Worm (Caenorhabditis elegans) whole organism, L4 larva: ENCODE data around the gene amdh-1.

Experiments used
- F10B5.3 ChIP-seq: sonication (generic microtip); optimal IDR thresholded peaks from 2 replicates; lab custom pipeline; 2016; ENCODE audit warnings: mild to moderate bottlenecking, missing genetic modification characterization, missing compliant biosample characterization
- F44E2.7 ChIP-seq: fragments of 200-800 bp; sonication (Bioruptor generic); IDR thresholded peaks from 2 replicates; pipeline ENCODE4 v2.1.2; 2022; ENCODE audit warnings: missing genetic modification characterization, missing compliant biosample characterization
- F49E8.2 ChIP-seq: sonication (generic microtip); optimal IDR thresholded peaks from 2 replicates; lab custom pipeline; 2016; ENCODE audit warnings: missing compliant biosample characterization, mild to moderate bottlenecking, missing genetic modification characterization, borderline replicate concordance
- Y105C5A.15 ChIP-seq: fragments of 200-800 bp; sonication (Bioruptor generic); IDR thresholded peaks from 2 replicates; pipeline ENCODE4 v1.3.6; 2022; ENCODE audit warnings: missing genetic modification characterization, missing compliant biosample characterization
- aha-1 ChIP-seq: fragments of 150-350 bp; peaks from one replicate; lab custom pipeline; 2014; ENCODE audit warnings: missing biosample characterization, missing genetic modification characterization
- ama-1 ChIP-seq: fragments of 150-350 bp; optimal IDR thresholded peaks from 2 replicates; lab custom pipeline; 2014; ENCODE audit warnings: inconsistent platforms, mixed read lengths
- ceh-32 ChIP-seq: sonication (generic microtip); optimal IDR thresholded peaks from 2 replicates; lab custom pipeline; 2016; ENCODE audit warnings: mild to moderate bottlenecking, missing genetic modification characterization, missing compliant biosample characterization; ENCODE audit not compliant: poor library complexity
- ceh-44 ChIP-seq: fragments of 200-800 bp; sonication (Bioruptor generic); IDR thresholded peaks from 2 replicates; pipeline ENCODE4 v1.3.6; 2022; ENCODE audit warnings: missing genetic modification reagents, missing genetic modification characterization, missing compliant biosample characterization
- daf-12 ChIP-seq: fragments of 150-350 bp; optimal IDR thresholded peaks from 2 replicates; lab custom pipeline; 2014; ENCODE audit warnings: missing biosample characterization, missing genetic modification reagents, missing genetic modification characterization
- daf-16 ChIP-seq, 3 experiments: sonication (generic microtip); optimal IDR thresholded peaks; 2 replicates each; lab custom pipeline; 2016 to 2017; ENCODE audit warnings: missing genetic modification characterization in 3 of 3, missing genetic modification reagents in 3 of 3, mild to moderate bottlenecking in 2 of 3, missing compliant biosample characterization in 2 of 3, missing biosample characterization in 1 of 3, moderate library complexity in 1 of 3
- dmd-6 ChIP-seq: fragments of 200-800 bp; sonication (Bioruptor generic); IDR thresholded peaks from 2 replicates; pipeline ENCODE4 v1.3.6; 2022; ENCODE audit warnings: missing genetic modification reagents, missing genetic modification characterization, missing compliant biosample characterization
- dpl-1 ChIP-seq: fragments of 150-350 bp; optimal IDR thresholded peaks from 2 replicates; lab custom pipeline; 2014; ENCODE audit warnings: missing biosample characterization, missing genetic modification reagents, missing genetic modification characterization
- dve-1 ChIP-seq: sonication (generic microtip); optimal IDR thresholded peaks from 2 replicates; lab custom pipeline; 2017; ENCODE audit warnings: antibody characterized with exemption, mild to moderate bottlenecking, missing genetic modification characterization, missing compliant biosample characterization; ENCODE audit not compliant: insufficient read depth
- hlh-11 ChIP-seq: fragments of 200-800 bp; sonication (Bioruptor generic); optimal IDR thresholded peaks from 2 replicates; lab custom pipeline; 2018; ENCODE audit warnings: mild to moderate bottlenecking, missing genetic modification characterization, missing compliant biosample characterization
- hmg-1.1 ChIP-seq: fragments of 200-800 bp; sonication (Bioruptor generic); IDR thresholded peaks from 2 replicates; pipeline ENCODE4 v1.3.6; 2022; ENCODE audit warnings: missing genetic modification reagents, missing genetic modification characterization, missing compliant biosample characterization
- lin-38 ChIP-seq: fragments of 200-800 bp; sonication (Bioruptor generic); IDR thresholded peaks from 2 replicates; pipeline ENCODE4 v1.3.6; 2022; ENCODE audit warnings: missing genetic modification reagents, missing genetic modification characterization, missing compliant biosample characterization
- mxl-3 ChIP-seq: fragments of 200-800 bp; sonication (Bioruptor generic); optimal IDR thresholded peaks from 2 replicates; lab custom pipeline; 2018; ENCODE audit warnings: mild to moderate bottlenecking, missing genetic modification characterization, missing compliant biosample characterization
- nhr-10 ChIP-seq: fragments of 150-350 bp; optimal IDR thresholded peaks from 2 replicates; lab custom pipeline; 2014; ENCODE audit warnings: missing biosample characterization, missing genetic modification characterization
- nhr-237 ChIP-seq: sonication (generic microtip); optimal IDR thresholded peaks from 2 replicates; lab custom pipeline; 2017; ENCODE audit warnings: missing biosample characterization, missing genetic modification characterization
- nhr-28 ChIP-seq: fragments of 150-350 bp; optimal IDR thresholded peaks from 2 replicates; lab custom pipeline; 2014; ENCODE audit warnings: missing biosample characterization, missing genetic modification characterization
- nhr-42 ChIP-seq: fragments of 200-800 bp; sonication (Bioruptor generic); IDR thresholded peaks from 2 replicates; pipeline ENCODE4 v1.3.6; 2022; ENCODE audit warnings: missing genetic modification characterization, missing compliant biosample characterization
- nhr-77 ChIP-seq: fragments of 150-350 bp; optimal IDR thresholded peaks from 2 replicates; lab custom pipeline; 2014; ENCODE audit warnings: missing biosample characterization, missing genetic modification characterization
- pha-4 ChIP-seq, 2 experiments: fragments of 150-350 bp in 1 of 2; fragments of 200-800 bp in 1 of 2; sonication (Bioruptor generic) in 1 of 2; IDR thresholded peaks in 1 of 2; optimal IDR thresholded peaks in 1 of 2; 2 replicates each; pipeline versions ENCODE4 v1.3.6 to Lab custom; 2014 to 2022; ENCODE audit warnings: missing genetic modification characterization in 2 of 2, missing genetic modification reagents in 2 of 2, missing biosample characterization in 1 of 2, missing compliant biosample characterization in 1 of 2
- php-3 ChIP-seq: fragments of 200-800 bp; sonication (Bioruptor generic); IDR thresholded peaks from 2 replicates; pipeline ENCODE4 v1.3.6; 2022; ENCODE audit warnings: missing genetic modification reagents, missing genetic modification characterization, missing compliant biosample characterization
- pqm-1 ChIP-seq: sonication (generic microtip); optimal IDR thresholded peaks from 2 replicates; lab custom pipeline; 2017; ENCODE audit warnings: missing biosample characterization, missing genetic modification characterization
- rbr-2 ChIP-seq: sonication (generic microtip); optimal IDR thresholded peaks from 2 replicates; lab custom pipeline; 2016; ENCODE audit warnings: missing genotype, missing genetic modification characterization, missing compliant biosample characterization
- sdz-12 ChIP-seq: fragments of 200-800 bp; sonication (Bioruptor generic); optimal IDR thresholded peaks from 2 replicates; lab custom pipeline; 2018; ENCODE audit warnings: mild to moderate bottlenecking, missing genetic modification characterization, missing compliant biosample characterization
- unc-62 ChIP-seq, 3 experiments: fragments of 150-350 bp in 1 of 3; sonication (generic microtip); optimal IDR thresholded peaks in 2 of 3; peaks in 1 of 3; 1 replicate in 1 of 3; 2 replicates in 2 of 3; lab custom pipeline; 2014 to 2017; ENCODE audit warnings: missing biosample characterization in 3 of 3, missing genetic modification characterization in 3 of 3, missing genetic modification reagents in 3 of 3, missing genotype in 1 of 3
- zfp-2 ChIP-seq: sonication (generic microtip); optimal IDR thresholded peaks from 2 replicates; lab custom pipeline; 2016; ENCODE audit warnings: mild to moderate bottlenecking, missing genetic modification characterization, missing compliant biosample characterization
- zfp-3 ChIP-seq: fragments of 200-800 bp; sonication (Bioruptor generic); conservative IDR thresholded peaks from 2 replicates; pipeline ENCODE4 v1.3.6; 2022; ENCODE audit warnings: missing genetic modification reagents, missing genetic modification characterization, missing compliant biosample characterization
- zip-11 ChIP-seq: fragments of 200-800 bp; sonication (Bioruptor generic); IDR thresholded peaks from 2 replicates; pipeline ENCODE4 v1.3.6; 2022; ENCODE audit warnings: missing genetic modification characterization, missing compliant biosample characterization
- zip-2 ChIP-seq: fragments of 150-350 bp; optimal IDR thresholded peaks from 2 replicates; lab custom pipeline; 2014; ENCODE audit warnings: missing biosample characterization, missing genetic modification characterization

amdh-1 gene

ce11 chrIII:6216833-6217466, 34.7 kb upstream of the amdh-1 start, which contains the start of gene hot-4:
TSS of gene hot-4 (plus strand) at chrIII:6217416.
- TF ChIP-seq nhr-237 (tag; lab: Kevin White, UChicago) = no peak
- TF ChIP-seq rbr-2 (tag; lab: Kevin White, UChicago) = no peak
- TF ChIP-seq zfp-2 (tag; lab: Kevin White, UChicago) = no peak

- no peak for TF ChIP-seq ceh-32
- no peak for TF ChIP-seq nhr-42 (GFP tag; lab: Robert Waterston, UW)
- TF ChIP-seq aha-1 (tag; lab: Kevin White, UChicago) = peak; percentile 56
- no peak for TF ChIP-seq F10B5.3
Measured at ce11 chrIII:6221403-6221802, 30.2 kb upstream of the amdh-1 start.

- TF ChIP-seq mxl-3 (GFP tag; lab: Kevin White, UChicago) (no peak), unc-62 (GFP tag; optimal IDR thresholded peaks at IDR 0.05 in 1 of 2; lab: Kevin White, UChicago) (peak in 1 of 2 experiments; percentile 47), unc-62 (tag; optimal IDR thresholded peaks at IDR 0.05; lab: Kevin White, UChicago) (no peak)
Measured at ce11 chrIII:6230870-6231269, 20.7 kb upstream of the amdh-1 start, which contains the start of gene esyt-2. TSS of gene esyt-2 (minus strand) at chrIII:6230970.

ce11 chrIII:6231880-6232279, 19.7 kb upstream of the amdh-1 start:
- TF ChIP-seq daf-16 (GFP tag; optimal IDR thresholded peaks at IDR 0.05; lab: Kevin White, UChicago) (no peak), daf-16 (tag; optimal IDR thresholded peaks at IDR 0.05; lab: Kevin White, UChicago) (peak; percentile 80), F49E8.2 (tag; lab: Kevin White, UChicago) (no peak), ama-1 (lab: Kevin White, UChicago) (no peak), hlh-11 (no peak), zip-2 (tag; lab: Kevin White, UChicago) (no peak), nhr-77 (peak; percentile 74), nhr-10 (tag; lab: Kevin White, UChicago) (no peak), php-3 (GFP tag; lab: Robert Waterston, UW) (peak; percentile 73), sdz-12 (GFP tag; lab: Kevin White, UChicago) (no peak), ceh-44 (GFP tag; lab: Robert Waterston, UW) (no peak), lin-38 (GFP tag; lab: Robert Waterston, UW) (no peak), dpl-1 (no peak), nhr-42 (GFP tag; lab: Robert Waterston, UW) (no peak), ceh-32 (no peak), pqm-1 (tag; lab: Kevin White, UChicago) (peak; percentile 95), nhr-28 (tag; lab: Kevin White, UChicago) (peak; percentile 88), hmg-1.1 (GFP tag; lab: Robert Waterston, UW) (no peak), mxl-3 (GFP tag; lab: Kevin White, UChicago) (peak; percentile 51), dve-1 (tag; lab: Kevin White, UChicago) (peak; percentile 77), pha-4 (GFP tag; IDR thresholded peaks at IDR 0.05; lab: Robert Waterston, UW) (no peak), pha-4 (tag; optimal IDR thresholded peaks at IDR 0.05; lab: Kevin White, UChicago) (peak; percentile 39)
- TF ChIP-seq, all 104 proteins: peak for 8

- TF ChIP-seq F44E2.7 (no peak), nhr-10 (tag; lab: Kevin White, UChicago) (no peak), pha-4 (GFP tag; IDR thresholded peaks at IDR 0.05; lab: Robert Waterston, UW) (no peak), pha-4 (tag; optimal IDR thresholded peaks at IDR 0.05; lab: Kevin White, UChicago) (no peak), sdz-12 (GFP tag; lab: Kevin White, UChicago) (no peak), daf-12 (tag; lab: Kevin White, UChicago) (no peak), zfp-3 (GFP tag; lab: Robert Waterston, UW) (no peak), Y105C5A.15 (no peak), dmd-6 (GFP tag; lab: Robert Waterston, UW) (no peak), zip-11 (GFP tag; lab: Robert Waterston, UW) (no peak)
Measured at ce11 chrIII:6236649-6237048, 15.0 kb upstream of the amdh-1 start, which contains the start of gene T12A2.21. TSS of gene T12A2.21 (minus strand) at chrIII:6236749.
